Fruit fly (Drosophila melanogaster) whole organism, embryonic: ENCODE data around the gene shv.

Experiments used
- CG17186 ChIP-seq: fragments of 200-800 bp; sonication (Bioruptor generic); optimal IDR thresholded peaks from 3 replicates; lab custom pipeline; 2017; ENCODE audit warnings: missing biosample characterization, missing genetic modification reagents, missing genetic modification characterization
- Dad ChIP-seq: fragments of 200-800 bp; sonication (Bioruptor generic); optimal IDR thresholded peaks from 3 replicates; lab custom pipeline; 2016; ENCODE audit warnings: missing biosample characterization, missing genetic modification characterization
- Dip2 ChIP-seq: fragments of 200-800 bp; sonication (Bioruptor generic); IDR thresholded peaks from 2 replicates; pipeline ENCODE4 v1.3.6; 2022; ENCODE audit warnings: missing biosample characterization, missing genetic modification characterization
- Drgx ChIP-seq: fragments of 200-800 bp; sonication (Bioruptor generic); IDR thresholded peaks from 2 replicates; pipeline ENCODE4 v1.3.6; 2022; ENCODE audit warnings: missing biosample characterization, missing genetic modification characterization
- nerfin-1 ChIP-seq: fragments of 200-800 bp; sonication (Bioruptor generic); optimal IDR thresholded peaks from 3 replicates; lab custom pipeline; 2019; ENCODE audit warnings: missing biosample characterization, mild to moderate bottlenecking, missing genetic modification characterization, moderate library complexity
- slbo ChIP-seq: fragments of 200-800 bp; sonication (Bioruptor generic); IDR thresholded peaks from 2 replicates; pipeline ENCODE4 v1.3.6; 2022; ENCODE audit warnings: missing biosample characterization, missing genetic modification characterization

- TF ChIP-seq nerfin-1 (tag; lab: Kevin White, UChicago) (no peak), Dip2 (GFP tag; lab: Robert Waterston, UW) (no peak), slbo (GFP tag; lab: Robert Waterston, UW) (0 out of 2 replicates have a peak, but pooled peaks have one; percentile 15), Dad (GFP tag; lab: Kevin White, UChicago) (no peak), CG17186 (GFP tag; lab: Kevin White, UChicago) (no peak), Drgx (GFP tag; lab: Robert Waterston, UW) (peak; percentile 50; the same call in 1 of the 2 replicates)
Measured at dm6 chr2L:487719-488547, 35.0 kb downstream of the shv start.
